Worm (Caenorhabditis elegans) whole organism, L4/young adult: ENCODE data around the gene nhr-188.

ENCODE experiments used
- W03F9.2 ChIP-seq: fragments of 150-350 bp; optimal IDR thresholded peaks from 2 replicates; lab custom pipeline; 2014; ENCODE audit warnings: missing biosample characterization, missing genetic modification characterization
- dao-5 ChIP-seq: sonication (generic microtip); optimal IDR thresholded peaks from 2 replicates; lab custom pipeline; 2016; ENCODE audit warnings: missing genotype, missing genetic modification characterization, moderate library complexity, missing compliant biosample characterization
- him-1 ChIP-seq: sonication (generic microtip); optimal IDR thresholded peaks from 2 replicates; lab custom pipeline; 2016; ENCODE audit warnings: missing genotype, missing genetic modification reagents, missing genetic modification characterization, missing compliant biosample characterization

DNA sequence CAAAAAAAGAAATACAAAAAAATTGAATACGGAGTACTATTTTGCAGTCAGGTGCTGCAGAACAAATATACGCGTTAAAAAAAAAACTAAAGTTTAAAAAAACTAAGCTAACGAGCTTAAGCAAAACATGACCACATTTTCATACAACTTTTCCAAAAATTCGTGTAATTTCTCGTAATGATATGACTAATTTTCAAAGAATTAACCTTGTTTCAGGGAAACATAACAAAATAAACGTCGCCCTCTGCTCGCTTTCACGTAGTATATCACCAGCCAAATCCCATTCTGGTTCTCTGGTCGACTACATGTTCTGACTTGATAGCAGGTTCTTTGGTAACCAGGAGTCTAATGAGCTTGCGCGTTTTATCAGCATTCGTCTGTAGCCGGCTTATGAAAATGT, 12.7 kb upstream of the nhr-188 start:
- TF ChIP-seq him-1 (tag; lab: Kevin White, UChicago) (no peak), dao-5 (tag; lab: Kevin White, UChicago) (no peak), W03F9.2 (tag; lab: Kevin White, UChicago) (no peak)
